Fruit fly (Drosophila melanogaster) whole organism, embryonic: ENCODE data around the gene Atg13.

Experiments used
- Aef1 ChIP-seq: fragments of 200-800 bp; sonication (Bioruptor generic); IDR thresholded peaks from 3 replicates; pipeline ENCODE4 v1.3.6; 2022; ENCODE audit warnings: missing biosample characterization, missing genetic modification characterization
- CG10431 ChIP-seq: fragments of 200-800 bp; sonication (Bioruptor generic); optimal IDR thresholded peaks from 3 replicates; lab custom pipeline; 2018; ENCODE audit warnings: missing biosample characterization, mild to moderate bottlenecking, missing genetic modification characterization
- CG11504 ChIP-seq: fragments of 200-800 bp; sonication (Bioruptor generic); optimal IDR thresholded peaks from 3 replicates; lab custom pipeline; 2019; ENCODE audit warnings: missing biosample characterization, mild to moderate bottlenecking, missing genetic modification characterization, moderate library complexity
- CG1602 ChIP-seq: fragments of 200-800 bp; sonication (Bioruptor generic); optimal IDR thresholded peaks from 3 replicates; lab custom pipeline; 2016; ENCODE audit warnings: missing biosample characterization, missing genetic modification characterization
- CG17568 ChIP-seq: fragments of 200-800 bp; sonication (Bioruptor generic); optimal IDR thresholded peaks from 2 replicates; lab custom pipeline; 2018; ENCODE audit warnings: missing biosample characterization, mild to moderate bottlenecking, missing genetic modification characterization, moderate library complexity
- CG1792 ChIP-seq: fragments of 200-800 bp; sonication (Bioruptor generic); optimal IDR thresholded peaks from 2 replicates; lab custom pipeline; 2016; ENCODE audit warnings: missing biosample characterization, missing genetic modification characterization
- CG2116 ChIP-seq: fragments of 200-800 bp; sonication (Bioruptor generic); optimal IDR thresholded peaks from 3 replicates; lab custom pipeline; 2018; ENCODE audit warnings: missing biosample characterization, mild to moderate bottlenecking, missing genetic modification characterization
- CG30403 ChIP-seq: fragments of 200-800 bp; sonication (Bioruptor generic); optimal IDR thresholded peaks from 3 replicates; lab custom pipeline; 2016; ENCODE audit warnings: missing biosample characterization, missing genetic modification characterization
- CG32532 ChIP-seq: fragments of 200-800 bp; sonication (Bioruptor generic); IDR thresholded peaks from 2 replicates; pipeline ENCODE4 v1.3.6; 2022; ENCODE audit warnings: missing biosample characterization, missing genetic modification characterization
- CG34422 ChIP-seq: fragments of 200-800 bp; sonication (Bioruptor generic); IDR thresholded peaks from 3 replicates; pipeline ENCODE4 v1.3.6; 2022; ENCODE audit warnings: missing biosample characterization, missing genetic modification characterization
- CG42726 ChIP-seq: fragments of 200-800 bp; sonication (Bioruptor generic); IDR thresholded peaks from 2 replicates; pipeline ENCODE4 v1.3.6; 2022; ENCODE audit warnings: missing biosample characterization, missing genetic modification characterization; ENCODE audit not compliant: partially characterized antibody
- CG7963 ChIP-seq: fragments of 200-800 bp; sonication (Bioruptor generic); IDR thresholded peaks from 3 replicates; pipeline ENCODE4 v1.3.6; 2022; ENCODE audit warnings: missing biosample characterization, missing genetic modification characterization; ENCODE audit not compliant: partially characterized antibody
- CG9215 ChIP-seq: fragments of 200-800 bp; sonication (Bioruptor generic); IDR thresholded peaks from 2 replicates; pipeline ENCODE4 v1.3.6; 2022; ENCODE audit warnings: missing biosample characterization, missing genetic modification characterization
- CG9609 ChIP-seq: fragments of 200-800 bp; sonication (Bioruptor generic); optimal IDR thresholded peaks from 3 replicates; lab custom pipeline; 2016; ENCODE audit warnings: missing biosample characterization, missing genetic modification characterization
- CG9797 ChIP-seq: fragments of 200-800 bp; sonication (Bioruptor generic); optimal IDR thresholded peaks from 3 replicates; lab custom pipeline; 2018; ENCODE audit warnings: missing biosample characterization, mild to moderate bottlenecking, missing genetic modification characterization
- CHES-1-like ChIP-seq: fragments of 200-800 bp; sonication (Bioruptor generic); optimal IDR thresholded peaks from 2 replicates; lab custom pipeline; 2016; ENCODE audit warnings: missing biosample characterization, missing genetic modification characterization
- D19B ChIP-seq: fragments of 200-800 bp; sonication (Bioruptor generic); optimal IDR thresholded peaks from 2 replicates; lab custom pipeline; 2017; ENCODE audit warnings: missing biosample characterization, mild to moderate bottlenecking, missing genetic modification characterization
- Dfd ChIP-seq, 2 experiments: fragments of >200 bp; optimal IDR thresholded peaks; 2 replicates each; lab custom pipeline; 2017; ENCODE audit warnings: missing biosample characterization in 2 of 2, missing genetic modification characterization in 2 of 2
- Doc3 ChIP-seq: fragments of 200-800 bp; sonication (Bioruptor generic); IDR thresholded peaks from 3 replicates; pipeline ENCODE4 v1.3.6; 2022; ENCODE audit warnings: missing biosample characterization, missing genetic modification characterization; ENCODE audit not compliant: partially characterized antibody
- Dp ChIP-seq: fragments of 200-800 bp; sonication (Bioruptor generic); optimal IDR thresholded peaks from 2 replicates; lab custom pipeline; 2018; ENCODE audit warnings: missing biosample characterization, mild to moderate bottlenecking, missing genetic modification characterization, moderate library complexity
- Gug ChIP-seq: fragments of 200-800 bp; sonication (Bioruptor generic); IDR thresholded peaks from 4 replicates; pipeline ENCODE4 v1.3.6; 2022; ENCODE audit warnings: missing biosample characterization, missing genetic modification characterization
- Hr51 ChIP-seq, 2 experiments: fragments of 200-800 bp; sonication (Bioruptor generic); optimal IDR thresholded peaks; 2 replicates in 1 of 2; 3 replicates in 1 of 2; lab custom pipeline; 2016 to 2018; ENCODE audit warnings: missing biosample characterization in 2 of 2, missing genetic modification characterization in 2 of 2, mild to moderate bottlenecking in 1 of 2, moderate library complexity in 1 of 2
- Kr ChIP-seq: fragments of 200-800 bp; sonication (Bioruptor generic); optimal IDR thresholded peaks from 2 replicates; lab custom pipeline; 2017; ENCODE audit warnings: missing biosample characterization, mild to moderate bottlenecking, missing genetic modification characterization
- Lhr ChIP-seq: fragments of 200-800 bp; sonication (Bioruptor generic); optimal IDR thresholded peaks from 3 replicates; lab custom pipeline; 2017; ENCODE audit warnings: mild to moderate bottlenecking, missing biosample characterization, missing genetic modification reagents, missing genetic modification characterization
- Pdp1 ChIP-seq, 2 experiments: fragments of 200-800 bp; sonication (Bioruptor generic); optimal IDR thresholded peaks; 3 replicates each; lab custom pipeline; 2016; ENCODE audit warnings: missing biosample characterization in 2 of 2, missing genetic modification characterization in 2 of 2, mild to moderate bottlenecking in 1 of 2, moderate library complexity in 1 of 2
- Ravus ChIP-seq: fragments of 200-800 bp; sonication (Bioruptor generic); IDR thresholded peaks from 2 replicates; pipeline ENCODE4 v1.3.6; 2022; ENCODE audit warnings: missing biosample characterization, missing genetic modification characterization
- Rfx ChIP-seq: fragments of 200-800 bp; sonication (Bioruptor generic); IDR thresholded peaks from 2 replicates; pipeline ENCODE4 v1.3.6; 2022; ENCODE audit warnings: missing biosample characterization, missing genetic modification characterization
- YL-1 ChIP-seq: fragments of 200-800 bp; sonication (Bioruptor generic); optimal IDR thresholded peaks from 3 replicates; lab custom pipeline; 2017; ENCODE audit warnings: missing biosample characterization, mild to moderate bottlenecking, missing genetic modification characterization
- al ChIP-seq: fragments of 200-800 bp; sonication (Bioruptor generic); IDR thresholded peaks from 2 replicates; pipeline ENCODE4 v1.3.6; 2022; ENCODE audit warnings: missing biosample characterization, missing genetic modification characterization
- bab2 ChIP-seq: fragments of 200-800 bp; sonication (Bioruptor generic); optimal IDR thresholded peaks from 2 replicates; lab custom pipeline; 2016; ENCODE audit warnings: missing biosample characterization, missing genetic modification characterization
- cad ChIP-seq: fragments of >200 bp; optimal IDR thresholded peaks from 2 replicates; lab custom pipeline; 2017; ENCODE audit warnings: missing biosample characterization, missing genetic modification characterization
- chm ChIP-seq: fragments of 200-800 bp; sonication (Bioruptor generic); IDR thresholded peaks from 2 replicates; pipeline ENCODE4 v1.3.6; 2022; ENCODE audit warnings: missing biosample characterization, missing genetic modification characterization
- dpn ChIP-seq, 2 experiments: fragments of 200-800 bp; sonication (Bioruptor generic); optimal IDR thresholded peaks; 3 replicates each; lab custom pipeline; 2016; ENCODE audit warnings: missing biosample characterization in 2 of 2, missing genetic modification characterization in 2 of 2
- esg ChIP-seq: fragments of 200-800 bp; sonication (Bioruptor generic); conservative IDR thresholded peaks from 2 replicates; pipeline ENCODE4 v1.3.6; 2022; ENCODE audit warnings: missing biosample characterization, missing genetic modification characterization
- ewg ChIP-seq: fragments of 200-800 bp; sonication (Bioruptor generic); optimal IDR thresholded peaks from 3 replicates; lab custom pipeline; 2017; ENCODE audit warnings: mild to moderate bottlenecking, missing biosample characterization, missing genetic modification reagents, missing genetic modification characterization
- eyg ChIP-seq: fragments of 200-800 bp; sonication (Bioruptor generic); optimal IDR thresholded peaks from 3 replicates; lab custom pipeline; 2016; ENCODE audit warnings: missing biosample characterization, missing genetic modification characterization
- fd3F ChIP-seq: fragments of 200-800 bp; sonication (Bioruptor generic); optimal IDR thresholded peaks from 2 replicates; lab custom pipeline; 2018; ENCODE audit warnings: missing biosample characterization, mild to moderate bottlenecking, missing genetic modification characterization, moderate library complexity
- lilli ChIP-seq: fragments of 200-800 bp; sonication (Bioruptor generic); optimal IDR thresholded peaks from 3 replicates; lab custom pipeline; 2016; ENCODE audit warnings: missing biosample characterization, missing genetic modification characterization
- nom ChIP-seq: fragments of 200-800 bp; sonication (Bioruptor generic); optimal IDR thresholded peaks from 2 replicates; lab custom pipeline; 2017; ENCODE audit warnings: missing biosample characterization, missing genetic modification characterization, mild to moderate bottlenecking, moderate library complexity, missing genetic modification reagents
- prd ChIP-seq, 3 experiments: fragments of >200 bp in 2 of 3; fragments of 200-800 bp in 1 of 3; sonication (Bioruptor generic) in 1 of 3; optimal IDR thresholded peaks in 2 of 3; IDR thresholded peaks in 1 of 3; 2 replicates in 2 of 3; 3 replicates in 1 of 3; pipeline versions ENCODE4 v1.3.6 to Lab custom; 2017 to 2022; ENCODE audit warnings: missing biosample characterization in 1 of 3, missing genetic modification characterization in 1 of 3
- scrt ChIP-seq: fragments of 200-800 bp; sonication (Bioruptor generic); optimal IDR thresholded peaks from 2 replicates; lab custom pipeline; 2018; ENCODE audit warnings: missing biosample characterization, mild to moderate bottlenecking, missing genetic modification characterization, moderate library complexity
- sna ChIP-seq: fragments of 200-800 bp; sonication (Bioruptor generic); IDR thresholded peaks from 2 replicates; pipeline ENCODE4 v1.3.6; 2022; ENCODE audit warnings: missing biosample characterization, missing genetic modification characterization; ENCODE audit not compliant: partially characterized antibody
- stwl ChIP-seq: fragments of 200-800 bp; sonication (Bioruptor generic); optimal IDR thresholded peaks from 3 replicates; lab custom pipeline; 2018; ENCODE audit warnings: missing biosample characterization, mild to moderate bottlenecking, missing genetic modification characterization, moderate library complexity
- tna ChIP-seq: fragments of 200-800 bp; sonication (Bioruptor generic); IDR thresholded peaks from 2 replicates; pipeline ENCODE4 v1.3.6; 2022; ENCODE audit warnings: missing biosample characterization, missing genetic modification characterization; ENCODE audit not compliant: partially characterized antibody
- twi ChIP-seq: fragments of 200-800 bp; optimal IDR thresholded peaks from 2 replicates; lab custom pipeline; 2019; ENCODE audit warnings: missing biosample characterization, mild to moderate bottlenecking, missing genetic modification characterization, moderate library complexity
- wdn ChIP-seq: fragments of 200-800 bp; sonication (Bioruptor generic); IDR thresholded peaks from 2 replicates; pipeline ENCODE4 v1.3.6; 2022; ENCODE audit warnings: missing biosample characterization, missing genetic modification characterization
- wek ChIP-seq: fragments of 200-800 bp; sonication (Bioruptor generic); optimal IDR thresholded peaks from 3 replicates; lab custom pipeline; 2018; ENCODE audit warnings: missing biosample characterization, mild to moderate bottlenecking, missing genetic modification characterization, moderate library complexity
- zfh2 ChIP-seq: fragments of 200-800 bp; sonication (Bioruptor generic); optimal IDR thresholded peaks from 2 replicates; lab custom pipeline; 2016; ENCODE audit warnings: missing biosample characterization, missing genetic modification characterization

The Atg13 gene

dm6 chr3R:8349449-8350115, at the start of gene Atg13 (continued):
- TF ChIP-seq CG1602 (GFP tag; lab: Kevin White, UChicago): peak; percentile 28
- TF ChIP-seq CG9609: peak; percentile 8
- TF ChIP-seq CG7963 (GFP tag; lab: Robert Waterston, UW): peak; percentile 72
- TF ChIP-seq zfh2 (GFP tag; lab: Kevin White, UChicago): peak; percentile 5
- peak; percentile 27 for TF ChIP-seq lilli (GFP tag; lab: Kevin White, UChicago)
- TF ChIP-seq dpn (GFP tag; optimal IDR thresholded peaks at IDR 0.05; lab: Kevin White, UChicago): peak in 1 of 2 experiments; percentile 16
- no peak for TF ChIP-seq Ravus (GFP tag; lab: Robert Waterston, UW)
- peak; percentile 5 for TF ChIP-seq Lhr (GFP tag; lab: Kevin White, UChicago)
- TF ChIP-seq chm (GFP tag; lab: Robert Waterston, UW): peak; percentile 70; the same call in 1 of the 2 replicates
- no peak for TF ChIP-seq cad (GFP tag; lab: Kevin White, UChicago)
- TF ChIP-seq bab2: peak; percentile 2
- TF ChIP-seq fd3F (GFP tag; lab: Kevin White, UChicago): no peak
- no peak for TF ChIP-seq scrt (GFP tag; lab: Kevin White, UChicago)
- TF ChIP-seq CG9797 (GFP tag; lab: Kevin White, UChicago): peak; percentile 28
- peak; percentile 25 for TF ChIP-seq stwl (tag; lab: Kevin White, UChicago)
- TF ChIP-seq YL-1: peak; percentile 33
- peak; percentile 51 for TF ChIP-seq Dp
- peak; percentile 65 for TF ChIP-seq CG30403 (GFP tag; lab: Kevin White, UChicago)
- TF ChIP-seq ewg (GFP tag; lab: Kevin White, UChicago): no peak
- peak; percentile 44 for TF ChIP-seq sna (GFP tag; lab: Robert Waterston, UW)
- TF ChIP-seq CG42726 (GFP tag; lab: Robert Waterston, UW): peak; percentile 82
- TF ChIP-seq prd (optimal IDR thresholded peaks at IDR 0.05; lab: Kevin White, UChicago): no peak
- TF ChIP-seq prd (GFP tag; IDR thresholded peaks at IDR 0.05; lab: Robert Waterston, UW): peak; percentile 45; the same call in 2 of the 3 replicates
- no peak for TF ChIP-seq esg (GFP tag; lab: Robert Waterston, UW)
- TF ChIP-seq al (GFP tag; lab: Robert Waterston, UW): no peak
- peak; percentile 6 for TF ChIP-seq twi (tag; lab: Kevin White, UChicago)
- TF ChIP-seq Pdp1 (GFP tag; optimal IDR thresholded peaks at IDR 0.05; lab: Kevin White, UChicago): peak in 1 of 2 experiments; percentile 9
- peak in 1 of 2 experiments; percentile 51 for TF ChIP-seq Dfd (GFP tag; optimal IDR thresholded peaks at IDR 0.05; lab: Kevin White, UChicago)
- no peak for TF ChIP-seq eyg
- TF ChIP-seq wdn: no peak
- TF ChIP-seq CG17568 (GFP tag; lab: Kevin White, UChicago): no peak
- TF ChIP-seq Kr (GFP tag; lab: Kevin White, UChicago): no peak
- no peak for TF ChIP-seq CG9215
- no peak for TF ChIP-seq CG11504 (tag; lab: Kevin White, UChicago)
- peak; percentile 34; the same call in 1 of the 3 replicates for TF ChIP-seq Aef1 (GFP tag; lab: Robert Waterston, UW)
- peak; percentile 57 for TF ChIP-seq wek
- TF ChIP-seq CG2116 (GFP tag; lab: Kevin White, UChicago): peak; percentile 96
- no peak for TF ChIP-seq CHES-1-like (GFP tag; lab: Kevin White, UChicago)
- no peak for TF ChIP-seq CG10431 (GFP tag; lab: Kevin White, UChicago)
- peak; percentile 98 for TF ChIP-seq nom (GFP tag; lab: Kevin White, UChicago)
- TF ChIP-seq Gug (GFP tag; lab: Robert Waterston, UW): no peak; the same call in 3 of the 4 replicates
- TF ChIP-seq Hr51 (GFP tag; optimal IDR thresholded peaks at IDR 0.05; lab: Kevin White, UChicago): no peak
- peak; percentile 42; the same call in 1 of the 3 replicates for TF ChIP-seq Doc3 (GFP tag; lab: Robert Waterston, UW)
- peak; percentile 76 for TF ChIP-seq tna (GFP tag; lab: Robert Waterston, UW)
- TF ChIP-seq CG34422: peak; percentile 6; the same call in 1 of the 3 replicates
- no peak for TF ChIP-seq D19B (GFP tag; lab: Kevin White, UChicago)
- no peak for TF ChIP-seq CG32532 (GFP tag; lab: Robert Waterston, UW)
- TF ChIP-seq CG1792 (GFP tag; lab: Kevin White, UChicago): no peak
- TF ChIP-seq Rfx (GFP tag; lab: Robert Waterston, UW): peak; percentile 37
